Worm (Caenorhabditis elegans) whole organism, L1 larva: ENCODE results near the gene mpst-7.
A peak's percentile ranks its signal among the peaks of the same experiment; 100 is the strongest.

Experiments
- C34B4.2 ChIP-seq: sonication (generic microtip); optimal IDR thresholded peaks from 2 replicates; lab custom pipeline; 2017; ENCODE audit warnings: mild to moderate bottlenecking, missing genetic modification characterization, missing compliant biosample characterization
- Y116A8C.19 ChIP-seq: sonication (generic microtip); optimal IDR thresholded peaks from 2 replicates; lab custom pipeline; 2016; ENCODE audit warnings: missing compliant biosample characterization, missing genetic modification characterization, borderline replicate concordance
- ceh-63 ChIP-seq: fragments of 200-800 bp; sonication (Bioruptor generic); optimal IDR thresholded peaks from 2 replicates; lab custom pipeline; 2018; ENCODE audit warnings: mild to moderate bottlenecking, missing genetic modification characterization, missing compliant biosample characterization
- ceh-88 ChIP-seq: fragments of 200-800 bp; sonication (Bioruptor generic); IDR thresholded peaks from 2 replicates; pipeline ENCODE4 v1.3.6; 2022; ENCODE audit warnings: missing genetic modification characterization, missing compliant biosample characterization
- dpl-1 ChIP-seq, 3 experiments: fragments of 150-350 bp in 2 of 3; sonication (generic microtip) in 1 of 3; optimal IDR thresholded peaks; 2 replicates each; lab custom pipeline; 2014 to 2017; ENCODE audit warnings: missing biosample characterization in 3 of 3, missing genetic modification characterization in 3 of 3, missing genetic modification reagents in 3 of 3
- efl-1 ChIP-seq, 4 experiments: fragments of 150-350 bp; optimal IDR thresholded peaks in 3 of 4; peaks in 1 of 4; 1 replicate in 1 of 4; 2 replicates in 3 of 4; lab custom pipeline; 2014; ENCODE audit warnings: missing biosample characterization in 2 of 4, missing genetic modification characterization in 2 of 4, missing genetic modification reagents in 2 of 4
- egl-27 ChIP-seq, 2 experiments: fragments of 150-350 bp in 1 of 2; sonication (generic microtip); optimal IDR thresholded peaks; 3 replicates each; lab custom pipeline; 2017 to 2018; ENCODE audit warnings: missing biosample characterization in 2 of 2, missing genetic modification characterization in 2 of 2, missing genetic modification reagents in 2 of 2
- elt-2 ChIP-seq: sonication (generic microtip); optimal IDR thresholded peaks from 2 replicates; lab custom pipeline; 2016; ENCODE audit warnings: missing genetic modification characterization, mild to moderate bottlenecking, inconsistent platforms, missing compliant biosample characterization, missing genetic modification reagents
- fkh-4 ChIP-seq: sonication (generic microtip); optimal IDR thresholded peaks from 2 replicates; lab custom pipeline; 2016; ENCODE audit warnings: missing compliant biosample characterization, missing genetic modification characterization, borderline replicate concordance
- grh-1 ChIP-seq: fragments of 200-800 bp; sonication (Bioruptor generic); IDR thresholded peaks from 2 replicates; pipeline ENCODE4 v1.3.6; 2022; ENCODE audit warnings: missing genetic modification reagents, missing genetic modification characterization, missing compliant biosample characterization
- irx-1 ChIP-seq: sonication (generic microtip); optimal IDR thresholded peaks from 2 replicates; lab custom pipeline; 2016; ENCODE audit warnings: missing genetic modification characterization, missing compliant biosample characterization
- jun-1 ChIP-seq: fragments of 150-350 bp; optimal IDR thresholded peaks from 2 replicates; lab custom pipeline; 2014; ENCODE audit warnings: missing biosample characterization, missing genetic modification reagents, missing genetic modification characterization
- lin-13 ChIP-seq: fragments of 150-350 bp; optimal IDR thresholded peaks from 2 replicates; lab custom pipeline; 2014; ENCODE audit warnings: missing biosample characterization, missing genetic modification reagents, missing genetic modification characterization
- lin-35 ChIP-seq, 2 experiments: fragments of 150-350 bp; optimal IDR thresholded peaks; 2 replicates each; lab custom pipeline; 2014; ENCODE audit warnings: missing biosample characterization in 2 of 2, missing genetic modification characterization in 2 of 2, missing genetic modification reagents in 2 of 2
- mep-1 ChIP-seq: fragments of 150-350 bp; optimal IDR thresholded peaks from 2 replicates; lab custom pipeline; 2014; ENCODE audit warnings: missing biosample characterization, missing genetic modification characterization
- nhr-237 ChIP-seq: fragments of 150-350 bp; optimal IDR thresholded peaks from 2 replicates; lab custom pipeline; 2014; ENCODE audit warnings: missing biosample characterization, missing genetic modification characterization
- nhr-28 ChIP-seq: fragments of 150-350 bp; optimal IDR thresholded peaks from 2 replicates; lab custom pipeline; 2014; ENCODE audit warnings: missing biosample characterization, missing genetic modification characterization
- nhr-77 ChIP-seq: fragments of 150-350 bp; optimal IDR thresholded peaks from 2 replicates; lab custom pipeline; 2014; ENCODE audit warnings: missing biosample characterization, missing genetic modification characterization
- nhr-84 ChIP-seq: sonication (generic microtip); optimal IDR thresholded peaks from 2 replicates; lab custom pipeline; 2017; ENCODE audit warnings: missing biosample characterization, missing genetic modification characterization
- skn-1 ChIP-seq: fragments of 150-350 bp; optimal IDR thresholded peaks from 2 replicates; lab custom pipeline; 2014; ENCODE audit warnings: missing biosample characterization, missing genetic modification characterization
- snpc-4 ChIP-seq: fragments of 150-350 bp; optimal IDR thresholded peaks from 2 replicates; lab custom pipeline; 2014; ENCODE audit warnings: missing biosample characterization, missing genetic modification characterization
- unc-30 ChIP-seq: sonication (generic microtip); optimal IDR thresholded peaks from 2 replicates; lab custom pipeline; 2017; ENCODE audit warnings: missing biosample characterization, missing genetic modification characterization
- unc-86 ChIP-seq: sonication (generic microtip); optimal IDR thresholded peaks from 2 replicates; lab custom pipeline; 2016; ENCODE audit warnings: missing genetic modification characterization, missing compliant biosample characterization
- unc-98 ChIP-seq: fragments of 200-800 bp; sonication (Bioruptor generic); IDR thresholded peaks from 2 replicates; pipeline ENCODE4 v1.3.6; 2022; ENCODE audit warnings: missing genetic modification characterization, missing compliant biosample characterization
- vab-15 ChIP-seq: sonication (generic microtip); optimal IDR thresholded peaks from 2 replicates; lab custom pipeline; 2017; ENCODE audit warnings: missing genotype, mild to moderate bottlenecking, missing genetic modification characterization, missing compliant biosample characterization
- zag-1 ChIP-seq: fragments of 150-350 bp; optimal IDR thresholded peaks from 2 replicates; lab custom pipeline; 2014; ENCODE audit warnings: missing biosample characterization, missing genetic modification characterization
- ztf-4 ChIP-seq: fragments of 150-350 bp; optimal IDR thresholded peaks from 2 replicates; lab custom pipeline; 2014; ENCODE audit warnings: missing biosample characterization, missing genetic modification characterization

mpst-7 gene

DNA sequence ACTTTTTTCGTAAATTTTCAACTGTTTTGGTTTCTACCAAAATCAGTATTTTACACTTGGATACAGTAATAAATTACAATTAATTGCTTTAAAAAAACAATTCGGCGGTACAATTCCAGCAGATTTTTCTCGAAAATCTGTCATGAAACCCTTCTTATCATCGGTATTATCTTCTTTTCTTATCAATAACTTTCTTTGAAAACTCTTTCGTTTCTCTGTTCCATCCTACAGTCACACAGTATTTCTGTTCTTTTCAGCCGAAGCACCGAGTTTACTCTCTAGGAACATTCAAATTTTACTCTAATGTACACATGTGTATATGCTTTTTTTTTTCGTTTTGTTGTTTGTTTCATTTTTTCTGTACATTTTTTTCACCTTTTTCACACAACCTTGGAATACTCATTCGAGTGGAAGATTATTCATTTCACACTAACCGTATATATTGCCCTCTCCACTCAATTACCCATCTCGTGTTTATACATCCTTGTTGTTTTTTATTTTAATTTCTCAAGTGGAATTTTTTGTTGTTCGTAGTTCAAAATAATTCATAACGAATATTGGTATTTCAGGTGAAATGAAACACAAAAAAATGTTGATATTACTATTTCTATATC is 51.3 kb downstream of the mpst-7 start, which contains the start of gene nid-1:
Gene nid-1, plus strand, starts transcription at position 564 of the 614 bp plus-strand sequence.
- TF ChIP-seq egl-27 (tag; optimal IDR thresholded peaks at IDR 0.05; lab: Kevin White, UChicago) (no peak), elt-2 (tag; lab: Kevin White, UChicago) (peak; percentile 66), efl-1 (optimal IDR thresholded peaks at IDR 0.05; lab: Kevin White, UChicago) (no peak), efl-1 (GFP tag; optimal IDR thresholded peaks at IDR 0.05 in 1 of 2; lab: Kevin White, UChicago) (peak in 1 of 2 experiments; percentile 77)

ce11 chrV:12908614-12909013 is 52.3 kb downstream of the mpst-7 start:
- TF ChIP-seq ceh-63 (GFP tag; lab: Kevin White, UChicago): no peak
- TF ChIP-seq nhr-84: no peak
- no peak for TF ChIP-seq vab-15 (tag; lab: Kevin White, UChicago)
- no peak for TF ChIP-seq unc-30 (tag; lab: Kevin White, UChicago)
- no peak for TF ChIP-seq grh-1 (GFP tag; lab: Robert Waterston, UW)
- TF ChIP-seq ztf-4 (tag; lab: Kevin White, UChicago): no peak
- TF ChIP-seq zag-1: no peak
- no peak for TF ChIP-seq skn-1 (tag; lab: Kevin White, UChicago)
- no peak for TF ChIP-seq snpc-4 (tag; lab: Kevin White, UChicago)
- no peak for TF ChIP-seq efl-1 (optimal IDR thresholded peaks at IDR 0.05; lab: Kevin White, UChicago)
- no peak for TF ChIP-seq efl-1 (GFP tag; optimal IDR thresholded peaks at IDR 0.05 in 1 of 2; lab: Kevin White, UChicago)
- no peak for TF ChIP-seq C34B4.2 (tag; lab: Kevin White, UChicago)
- no peak for TF ChIP-seq irx-1 (tag; lab: Kevin White, UChicago)
- TF ChIP-seq fkh-4 (tag; lab: Kevin White, UChicago): no peak
- no peak for TF ChIP-seq lin-35 (GFP tag; optimal IDR thresholded peaks at IDR 0.05; lab: Kevin White, UChicago)

ce11 chrV:12907436-12907835 is 53.5 kb downstream of the mpst-7 start:
- TF ChIP-seq unc-30 (tag; lab: Kevin White, UChicago): no peak
- no peak for TF ChIP-seq unc-86
- no peak for TF ChIP-seq jun-1 (tag; lab: Kevin White, UChicago)
- TF ChIP-seq nhr-77: no peak
- TF ChIP-seq C34B4.2 (tag; lab: Kevin White, UChicago): no peak
- no peak for TF ChIP-seq ceh-88 (GFP tag; lab: Robert Waterston, UW)
- TF ChIP-seq grh-1 (GFP tag; lab: Robert Waterston, UW): no peak
- TF ChIP-seq nhr-84: no peak
- no peak for TF ChIP-seq mep-1 (tag; lab: Kevin White, UChicago)
- no peak for TF ChIP-seq lin-13 (GFP tag; lab: Kevin White, UChicago)
- no peak for TF ChIP-seq Y116A8C.19 (tag; lab: Kevin White, UChicago)
- no peak for TF ChIP-seq nhr-237 (tag; lab: Kevin White, UChicago)
- TF ChIP-seq dpl-1 (GFP tag; optimal IDR thresholded peaks at IDR 0.05; lab: Kevin White, UChicago): no peak

- TF ChIP-seq unc-98 (GFP tag; lab: Robert Waterston, UW): no peak
- no peak for TF ChIP-seq lin-35 (GFP tag; optimal IDR thresholded peaks at IDR 0.05; lab: Kevin White, UChicago)
- no peak for TF ChIP-seq nhr-28 (tag; lab: Kevin White, UChicago)
Measured at ce11 chrV:12906732-12907131, 54.2 kb downstream of the mpst-7 start, which contains the start of gene ttr-29. ttr-29 (minus strand) TSS chrV:12906832.
